Fruit fly (Drosophila melanogaster): ENCODE measurements around the gene Diap1.

The Diap1 gene

DNA sequence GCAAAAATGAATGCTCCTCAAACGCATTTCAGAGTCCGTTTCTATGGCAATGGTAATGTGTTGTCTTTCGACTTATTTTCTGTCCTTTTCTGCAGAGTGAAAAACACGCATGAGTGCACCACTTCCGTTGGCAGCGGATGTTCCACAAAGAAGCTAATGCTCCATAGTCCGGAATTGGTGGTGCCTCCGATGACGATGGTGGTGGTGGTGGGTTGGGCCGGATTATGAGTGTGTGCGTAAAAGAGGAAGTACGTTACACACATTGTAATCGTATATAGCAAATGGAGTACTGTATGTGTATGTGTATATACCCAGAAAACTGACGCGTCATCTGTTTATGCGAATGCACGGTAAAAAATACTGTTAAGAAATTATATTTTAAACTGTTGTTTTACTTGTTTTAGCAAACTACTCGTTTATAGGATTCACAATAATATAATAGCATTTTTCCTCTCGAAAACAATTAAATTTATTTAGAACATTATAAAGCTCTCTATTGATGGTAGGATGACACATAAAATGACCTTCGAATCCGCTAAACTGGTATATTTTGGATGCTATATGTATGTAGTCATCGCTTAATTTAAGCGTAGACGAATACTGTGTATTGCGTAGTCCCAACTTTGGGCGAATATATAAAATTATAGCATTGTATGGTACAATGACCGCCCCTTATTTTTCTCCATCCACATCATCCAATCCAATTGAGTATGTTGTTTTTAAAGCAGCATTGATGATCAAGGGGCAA lies 5.6 kb downstream of the Diap1 start (continued):
- TF ChIP-seq jumu (GFP tag; optimal IDR thresholded peaks at IDR 0.05) (no peak), Deaf1 (tag; optimal IDR thresholded peaks at IDR 0.05) (no peak), CG6765 (GFP tag; optimal IDR thresholded peaks at IDR 0.05) (no peak), ttk (GFP tag; IDR thresholded peaks at IDR 0.05) (peak; percentile 27; the same call in 1 of the 2 replicates), Aef1 (GFP tag; IDR thresholded peaks at IDR 0.05) (peak; percentile 34; the same call in 2 of the 3 replicates), chif (GFP tag; optimal IDR thresholded peaks at IDR 0.05) (no peak), slbo (GFP tag; IDR thresholded peaks at IDR 0.05) (peak; percentile 64), tx (GFP tag; optimal IDR thresholded peaks at IDR 0.05) (no peak), CG6254 (GFP tag; optimal IDR thresholded peaks at IDR 0.05) (peak; percentile 47), odd (GFP tag; optimal IDR thresholded peaks at IDR 0.05) (no peak), CG15696 (tag; optimal IDR thresholded peaks at IDR 0.05) (no peak), Hmr (GFP tag; optimal IDR thresholded peaks at IDR 0.05) (peak; percentile 59), MESR4 (GFP tag; optimal IDR thresholded peaks at IDR 0.05) (no peak), Drgx (GFP tag; IDR thresholded peaks at IDR 0.05) (no peak; the same call in 1 of the 2 replicates), CG10147 (GFP tag; optimal IDR thresholded peaks at IDR 0.05) (peak; percentile 27), Doc2 (GFP tag; IDR thresholded peaks at IDR 0.05) (no peak), CG11398 (GFP tag; optimal IDR thresholded peaks at IDR 0.05) (no peak), aop (GFP tag; IDR thresholded peaks at IDR 0.05) (0 out of 2 replicates have a peak, but pooled peaks have one; percentile 22), Nf-YC (tag; optimal IDR thresholded peaks at IDR 0.05) (no peak), CG1603 (tag; optimal IDR thresholded peaks at IDR 0.05) (peak; percentile 55), CG2678 (tag; optimal IDR thresholded peaks at IDR 0.05) (no peak), Rfx (GFP tag; IDR thresholded peaks at IDR 0.05) (peak; percentile 66), CG2202 (tag; optimal IDR thresholded peaks at IDR 0.05) (peak; percentile 10), CG14441 (GFP tag; IDR thresholded peaks at IDR 0.05) (no peak), br (optimal IDR thresholded peaks at IDR 0.05) (no peak), sr (GFP tag; IDR thresholded peaks at IDR 0.05) (no peak), Adf1 (GFP tag; IDR thresholded peaks at IDR 0.05) (no peak), Mad (GFP tag; optimal IDR thresholded peaks at IDR 0.05) (no peak), Dp (GFP tag; optimal IDR thresholded peaks at IDR 0.05) (no peak), chinmo (GFP tag; IDR thresholded peaks at IDR 0.05; ENCODE audit: partially characterized antibody) (peak; percentile 83; the same call in 2 of the 4 replicates), dpn (GFP tag; optimal IDR thresholded peaks at IDR 0.05) (peak in 1 of 2 experiments; percentile 34), gro (GFP tag; optimal IDR thresholded peaks at IDR 0.05) (no peak), mam (GFP tag; optimal IDR thresholded peaks at IDR 0.05) (no peak), CG4424 (GFP tag; optimal IDR thresholded peaks at IDR 0.05) (peak; percentile 29), MBD-R2 (GFP tag; IDR thresholded peaks at IDR 0.05) (peak; percentile 8; the same call in 1 of the 2 replicates), ash1 (GFP tag; optimal IDR thresholded peaks at IDR 0.05) (peak; percentile 4), CG34224 (GFP tag; IDR thresholded peaks at IDR 0.05; ENCODE audit: partially characterized antibody) (no peak; the same call in 2 of the 3 replicates), CG30431 (GFP tag; optimal IDR thresholded peaks at IDR 0.05) (no peak), CG15269 (tag; optimal IDR thresholded peaks at IDR 0.05) (no peak), Nf-YA (GFP tag; IDR thresholded peaks at IDR 0.05) (no peak), nerfin-1 (tag; optimal IDR thresholded peaks at IDR 0.05) (peak; percentile 28), CG8359 (GFP tag; optimal IDR thresholded peaks at IDR 0.05; ENCODE audit: borderline replicate concordance) (peak; percentile 59), D (optimal IDR thresholded peaks at IDR 0.05) (peak; percentile 72), D (GFP tag; optimal IDR thresholded peaks at IDR 0.05) (peak; percentile 46), CG6813 (GFP tag; optimal IDR thresholded peaks at IDR 0.05) (peak; percentile 7), H15 (GFP tag; IDR thresholded peaks at IDR 0.05) (no peak; the same call in 2 of the 3 replicates), nom (GFP tag; optimal IDR thresholded peaks at IDR 0.05) (peak; percentile 44), CG10654 (GFP tag; optimal IDR thresholded peaks at IDR 0.05) (no peak), CG1602 (GFP tag; optimal IDR thresholded peaks at IDR 0.05) (peak; percentile 30), ranshi (GFP tag; IDR thresholded peaks at IDR 0.05) (peak; percentile 52)
